Worm (Caenorhabditis elegans) whole organism, mixed stage, embryonic: ENCODE measurements around the gene osm-8.

Source experiments
- M03D4.4 ChIP-seq: sonication (generic microtip); optimal IDR thresholded peaks from 2 replicates; lab custom pipeline; 2017; ENCODE audit warnings: mild to moderate bottlenecking, missing genetic modification characterization, missing compliant biosample characterization
- bed-3 ChIP-seq: fragments of 200-800 bp; sonication (Bioruptor generic); optimal IDR thresholded peaks from 3 replicates; lab custom pipeline; 2018; ENCODE audit warnings: mild to moderate bottlenecking, missing genetic modification characterization, moderate library complexity, missing compliant biosample characterization
- blmp-1 ChIP-seq: fragments of 150-350 bp; optimal IDR thresholded peaks from 2 replicates; lab custom pipeline; 2014; ENCODE audit warnings: missing biosample characterization, missing genetic modification characterization
- ceh-43 ChIP-seq: fragments of 200-800 bp; sonication (Bioruptor generic); optimal IDR thresholded peaks from 2 replicates; lab custom pipeline; 2018; ENCODE audit warnings: mild to moderate bottlenecking, missing genetic modification characterization, moderate library complexity, missing compliant biosample characterization
- ces-1 ChIP-seq: fragments of 150-350 bp; optimal IDR thresholded peaks from 2 replicates; lab custom pipeline; 2014; ENCODE audit warnings: missing biosample characterization, missing genetic modification reagents, missing genetic modification characterization
- drap-1 ChIP-seq: fragments of 200-800 bp; sonication (Bioruptor generic); optimal IDR thresholded peaks from 3 replicates; lab custom pipeline; 2018; ENCODE audit warnings: mild to moderate bottlenecking, missing genetic modification characterization, missing compliant biosample characterization
- elt-1 ChIP-seq: sonication (generic microtip); optimal IDR thresholded peaks from 2 replicates; lab custom pipeline; 2017; ENCODE audit warnings: missing genetic modification characterization, mild to moderate bottlenecking, missing compliant biosample characterization, antibody characterized with exemption, moderate library complexity, borderline replicate concordance; ENCODE audit not compliant: insufficient read depth
- elt-3 ChIP-seq: fragments of 150-350 bp; optimal IDR thresholded peaks from 2 replicates; lab custom pipeline; 2014; ENCODE audit warnings: missing biosample characterization, missing genetic modification characterization
- flh-1 ChIP-seq: fragments of 200-800 bp; sonication (Bioruptor generic); optimal IDR thresholded peaks from 2 replicates; lab custom pipeline; 2018; ENCODE audit warnings: mild to moderate bottlenecking, missing genetic modification characterization, moderate library complexity, missing compliant biosample characterization
- ham-2 ChIP-seq: fragments of 200-800 bp; sonication (Bioruptor generic); optimal IDR thresholded peaks from 2 replicates; lab custom pipeline; 2018; ENCODE audit warnings: mild to moderate bottlenecking, missing genetic modification characterization, missing compliant biosample characterization
- hlh-1 ChIP-seq: fragments of 150-350 bp; optimal IDR thresholded peaks from 2 replicates; lab custom pipeline; 2014; ENCODE audit warnings: missing biosample characterization, missing genetic modification reagents, missing genetic modification characterization
- lin-13 ChIP-seq: fragments of 150-350 bp; optimal IDR thresholded peaks from 2 replicates; lab custom pipeline; 2014; ENCODE audit warnings: missing biosample characterization, missing genetic modification characterization
- lsy-2 ChIP-seq: fragments of 150-350 bp; optimal IDR thresholded peaks from 2 replicates; lab custom pipeline; 2014; ENCODE audit warnings: missing biosample characterization, missing genetic modification characterization
- mab-5 ChIP-seq: fragments of 150-350 bp; optimal IDR thresholded peaks from 2 replicates; lab custom pipeline; 2014; ENCODE audit warnings: missing biosample characterization, missing genetic modification characterization
- mls-2 ChIP-seq: sonication (generic microtip); optimal IDR thresholded peaks from 2 replicates; lab custom pipeline; 2016; ENCODE audit warnings: mild to moderate bottlenecking, missing genetic modification characterization, moderate library complexity, missing compliant biosample characterization
- nhr-2 ChIP-seq: fragments of 150-350 bp; optimal IDR thresholded peaks from 2 replicates; lab custom pipeline; 2014; ENCODE audit warnings: missing biosample characterization, missing genetic modification characterization
- nhr-237 ChIP-seq: fragments of 150-350 bp; optimal IDR thresholded peaks from 2 replicates; lab custom pipeline; 2014; ENCODE audit warnings: missing biosample characterization, missing genetic modification characterization
- nhr-28 ChIP-seq: fragments of 150-350 bp; optimal IDR thresholded peaks from 2 replicates; lab custom pipeline; 2014; ENCODE audit warnings: missing biosample characterization, missing genetic modification characterization
- nhr-76 ChIP-seq: sonication (generic microtip); optimal IDR thresholded peaks from 2 replicates; lab custom pipeline; 2017; ENCODE audit warnings: missing biosample characterization, missing genetic modification characterization
- pha-4 ChIP-seq: fragments of 150-350 bp; optimal IDR thresholded peaks from 2 replicates; lab custom pipeline; 2018; ENCODE audit warnings: missing biosample characterization, missing genetic modification reagents, missing genetic modification characterization
- sem-2 ChIP-seq: fragments of 200-800 bp; sonication (Bioruptor generic); optimal IDR thresholded peaks from 2 replicates; lab custom pipeline; 2018; ENCODE audit warnings: mild to moderate bottlenecking, missing genetic modification characterization, missing compliant biosample characterization
- snpc-4 ChIP-seq: fragments of 150-350 bp; optimal IDR thresholded peaks from 2 replicates; lab custom pipeline; 2014; ENCODE audit warnings: missing biosample characterization, missing genetic modification characterization
- sptf-1 ChIP-seq: sonication (generic microtip); optimal IDR thresholded peaks from 2 replicates; lab custom pipeline; 2017; ENCODE audit warnings: mild to moderate bottlenecking, missing genetic modification characterization, moderate library complexity, missing compliant biosample characterization
- tbx-8 ChIP-seq: fragments of 200-800 bp; sonication (Bioruptor generic); optimal IDR thresholded peaks from 2 replicates; lab custom pipeline; 2018; ENCODE audit warnings: mild to moderate bottlenecking, missing genetic modification characterization, moderate library complexity, missing compliant biosample characterization
- unc-120 ChIP-seq: sonication (generic microtip); optimal IDR thresholded peaks from 2 replicates; lab custom pipeline; 2017; ENCODE audit warnings: missing genetic modification characterization, missing compliant biosample characterization; ENCODE audit not compliant: poor library complexity, severe bottlenecking
- zip-8 ChIP-seq: fragments of 150-350 bp; optimal IDR thresholded peaks from 2 replicates; lab custom pipeline; 2014; ENCODE audit warnings: missing biosample characterization, missing genetic modification characterization
- ztf-11 ChIP-seq: fragments of 150-350 bp; optimal IDR thresholded peaks from 2 replicates; lab custom pipeline; 2014; ENCODE audit warnings: missing biosample characterization, missing genetic modification characterization

osm-8 gene

ce11 chrII:7577412-7577811, 27.8 kb downstream of the osm-8 start, which contains the start of gene F35D2.6:
TSS of gene F35D2.6 (plus strand) at chrII:7577712.
- no peak for TF ChIP-seq lsy-2 (tag; lab: Kevin White, UChicago)
- no peak for TF ChIP-seq mab-5 (tag; lab: Kevin White, UChicago)
- TF ChIP-seq elt-3 (tag; lab: Kevin White, UChicago), result no peak
- TF ChIP-seq M03D4.4 (tag; lab: Kevin White, UChicago), result no peak
- no peak for TF ChIP-seq nhr-76 (tag; lab: Kevin White, UChicago)
- TF ChIP-seq elt-1 (tag; lab: Kevin White, UChicago), result no peak
- no peak for TF ChIP-seq unc-120 (tag; lab: Kevin White, UChicago)
- TF ChIP-seq sem-2 (GFP tag; lab: Kevin White, UChicago), result no peak
- no peak for TF ChIP-seq ham-2 (GFP tag; lab: Kevin White, UChicago)
- no peak for TF ChIP-seq mls-2 (tag; lab: Kevin White, UChicago)
- no peak for TF ChIP-seq nhr-28 (tag; lab: Kevin White, UChicago)
- no peak for TF ChIP-seq hlh-1
- no peak for TF ChIP-seq nhr-2
- TF ChIP-seq ztf-11 (tag; lab: Kevin White, UChicago), result no peak
- TF ChIP-seq blmp-1, result no peak
- no peak for TF ChIP-seq drap-1 (GFP tag; lab: Kevin White, UChicago)
- TF ChIP-seq nhr-237 (tag; lab: Kevin White, UChicago), result no peak

- TF ChIP-seq sptf-1 (tag; lab: Kevin White, UChicago), result no peak
- TF ChIP-seq M03D4.4 (tag; lab: Kevin White, UChicago), result no peak
- TF ChIP-seq flh-1, result no peak
- no peak for TF ChIP-seq nhr-237 (tag; lab: Kevin White, UChicago)
- no peak for TF ChIP-seq lin-13 (tag; lab: Kevin White, UChicago)
- TF ChIP-seq mab-5 (tag; lab: Kevin White, UChicago), result no peak
- TF ChIP-seq mls-2 (tag; lab: Kevin White, UChicago), result no peak
- TF ChIP-seq unc-120 (tag; lab: Kevin White, UChicago), result no peak
- TF ChIP-seq elt-1 (tag; lab: Kevin White, UChicago), result no peak
- TF ChIP-seq sem-2 (GFP tag; lab: Kevin White, UChicago), result no peak
- TF ChIP-seq zip-8 (tag; lab: Kevin White, UChicago), result no peak
These were observed 29.6 kb downstream of the osm-8 start, which contains the start of gene F35D2.1 for ce11 chrII:7575614-7576013. TSS of gene F35D2.1 (plus strand) at chrII:7575914.

- TF ChIP-seq ztf-11 (tag; lab: Kevin White, UChicago) (no peak), bed-3 (GFP tag; lab: Kevin White, UChicago) (no peak), sptf-1 (tag; lab: Kevin White, UChicago) (no peak), tbx-8 (GFP tag; lab: Kevin White, UChicago) (no peak), drap-1 (GFP tag; lab: Kevin White, UChicago) (no peak), ces-1 (GFP tag; lab: Kevin White, UChicago) (no peak)
These were observed 31.1 kb downstream of the osm-8 start, which contains the start of gene F35D2.2 for ce11 chrII:7574143-7574542. TSS of gene F35D2.2 (plus strand) at chrII:7574443.

ce11 chrII:7570820-7571219, 34.4 kb downstream of the osm-8 start:
- TF ChIP-seq nhr-76 (tag; lab: Kevin White, UChicago) (no peak), mls-2 (tag; lab: Kevin White, UChicago) (no peak), lin-13 (tag; lab: Kevin White, UChicago) (no peak), hlh-1 (no peak), nhr-2 (peak; percentile 87), pha-4 (tag; lab: Kevin White, UChicago) (no peak)

ce11 chrII:7570305-7570704, 34.9 kb downstream of the osm-8 start, which contains the start of gene F35D2.3:
TSS of gene F35D2.3 (plus strand) at chrII:7570605.
- no peak for TF ChIP-seq elt-1 (tag; lab: Kevin White, UChicago)

- peak; percentile 40 for TF ChIP-seq ces-1 (GFP tag; lab: Kevin White, UChicago)
- no peak for TF ChIP-seq snpc-4
These were observed 42.6 kb downstream of the osm-8 start for ce11 chrII:7562616-7563015.

- TF ChIP-seq pha-4 (tag; lab: Kevin White, UChicago) (no peak), snpc-4 (no peak), ceh-43 (no peak), ces-1 (GFP tag; lab: Kevin White, UChicago) (no peak), bed-3 (GFP tag; lab: Kevin White, UChicago) (no peak), mab-5 (tag; lab: Kevin White, UChicago) (no peak), hlh-1 (no peak), sptf-1 (tag; lab: Kevin White, UChicago) (no peak), ztf-11 (tag; lab: Kevin White, UChicago) (no peak), mls-2 (tag; lab: Kevin White, UChicago) (no peak), lsy-2 (tag; lab: Kevin White, UChicago) (no peak)
These were observed 43.7 kb downstream of the osm-8 start, which contains the start of the genes ZK1290.11 and ZK1290.1 for ce11 chrII:7561494-7561893. TSS of gene ZK1290.11 (minus strand) at chrII:7561594. TSS of gene ZK1290.1 (plus strand) at chrII:7561764.
